Comparison of ENCODE assay signal across 1 fruit fly cellular context in the genomic region with DNA sequence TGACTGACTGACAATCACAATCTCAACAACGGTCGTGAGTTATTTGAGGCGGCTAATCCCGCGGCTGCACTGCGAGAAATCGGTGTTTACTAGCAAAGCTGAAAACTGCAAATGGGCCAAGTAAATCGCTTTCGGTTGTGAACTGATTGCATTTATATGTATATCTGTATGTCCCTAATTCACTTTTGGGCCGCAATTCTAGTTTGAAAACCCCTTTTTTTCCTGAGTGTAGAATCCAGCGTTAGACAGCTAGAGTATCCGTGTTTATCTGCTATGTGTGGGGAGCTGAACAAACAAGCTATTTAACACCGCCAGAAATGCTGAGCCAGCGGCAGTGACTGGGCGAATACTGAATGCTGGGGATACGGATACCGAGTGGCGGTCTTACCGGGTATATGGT.
TF ChIP-seq lines count a peak whose summit lies in the region.

No protein-coding gene starts in this region.

TF ChIP-seq in whole organism, embryonic, 481 proteins besides CTCF, POLR2A, EP300 and RAD21 (continued from another document and continues in another):
- TF ChIP-seq onecut (GFP tag; IDR thresholded peaks at IDR 0.05; lab: Robert Waterston, UW) (peak; percentile 72), phol (tag; optimal IDR thresholded peaks at IDR 0.05; lab: Kevin White, UChicago) (peak; percentile 74), stwl (tag; optimal IDR thresholded peaks at IDR 0.05; lab: Kevin White, UChicago) (peak; percentile 21), CG7271 (tag; optimal IDR thresholded peaks at IDR 0.05; lab: Kevin White, UChicago) (no peak), CG7372 (GFP tag; IDR thresholded peaks at IDR 0.05; lab: Robert Waterston, UW) (peak; percentile 68; the same call in 1 of the 2 replicates), schlank (tag; optimal IDR thresholded peaks at IDR 0.05; lab: Kevin White, UChicago) (peak; percentile 34), CG14050 (GFP tag; IDR thresholded peaks at IDR 0.05; lab: Robert Waterston, UW) (peak; percentile 53), eyg (GFP tag; optimal IDR thresholded peaks at IDR 0.05; lab: Kevin White, UChicago) (peak; percentile 66), tin (GFP tag; optimal IDR thresholded peaks at IDR 0.05; lab: Kevin White, UChicago) (peak; percentile 89), psq (GFP tag; optimal IDR thresholded peaks at IDR 0.05; lab: Kevin White, UChicago) (peak; percentile 45), odd (GFP tag; optimal IDR thresholded peaks at IDR 0.05; lab: Kevin White, UChicago) (peak; percentile 50), sqz (GFP tag; optimal IDR thresholded peaks at IDR 0.05; lab: Kevin White, UChicago) (peak; percentile 44), Dbx (GFP tag; IDR thresholded peaks at IDR 0.05; lab: Robert Waterston, UW) (no peak; the same call in 1 of the 3 replicates), CG4707 (GFP tag; optimal IDR thresholded peaks at IDR 0.05; lab: Kevin White, UChicago) (peak; percentile 66), Oaz (GFP tag; IDR thresholded peaks at IDR 0.05; lab: Robert Waterston, UW) (peak; percentile 64), Awh (GFP tag; IDR thresholded peaks at IDR 0.05; lab: Robert Waterston, UW) (peak; percentile 78), cg (GFP tag; optimal IDR thresholded peaks at IDR 0.05; lab: Kevin White, UChicago) (no peak), exex (tag; optimal IDR thresholded peaks at IDR 0.05; lab: Kevin White, UChicago) (no peak), D19A (tag; optimal IDR thresholded peaks at IDR 0.05; lab: Kevin White, UChicago) (peak; percentile 68), bcd (GFP tag; optimal IDR thresholded peaks at IDR 0.05; lab: Kevin White, UChicago) (peak; percentile 70), eve (GFP tag; optimal IDR thresholded peaks at IDR 0.05; lab: Kevin White, UChicago) (peak in 1 of 2 experiments; percentile 89), Jarid2 (GFP tag; optimal IDR thresholded peaks at IDR 0.05; lab: Kevin White, UChicago) (peak; percentile 58), gem (tag; optimal IDR thresholded peaks at IDR 0.05; lab: Kevin White, UChicago) (peak; percentile 93), CG16863 (GFP tag; optimal IDR thresholded peaks at IDR 0.05; lab: Kevin White, UChicago) (peak; percentile 90), CG5953 (GFP tag; IDR thresholded peaks at IDR 0.05; lab: Robert Waterston, UW) (peak; percentile 85), sna (GFP tag; IDR thresholded peaks at IDR 0.05; lab: Robert Waterston, UW; ENCODE audit: partially characterized antibody) (no peak), ham (GFP tag; IDR thresholded peaks at IDR 0.05; lab: Robert Waterston, UW) (peak; percentile 65; the same call in 1 of the 2 replicates), CG7357 (GFP tag; IDR thresholded peaks at IDR 0.05; lab: Robert Waterston, UW) (peak; percentile 71; the same call in 2 of the 3 replicates), wor (GFP tag; IDR thresholded peaks at IDR 0.05; lab: Robert Waterston, UW) (peak; percentile 66), rib (GFP tag; IDR thresholded peaks at IDR 0.05; lab: Robert Waterston, UW) (no peak), dpn (GFP tag; optimal IDR thresholded peaks at IDR 0.05; lab: Kevin White, UChicago) (peak; percentile 83 to 85), CG7963 (GFP tag; IDR thresholded peaks at IDR 0.05; lab: Robert Waterston, UW; ENCODE audit: partially characterized antibody) (no peak), slbo (GFP tag; IDR thresholded peaks at IDR 0.05; lab: Robert Waterston, UW) (peak; percentile 85), Bgb (GFP tag; IDR thresholded peaks at IDR 0.05; lab: Robert Waterston, UW; ENCODE audit: partially characterized antibody) (no peak), Hand (GFP tag; optimal IDR thresholded peaks at IDR 0.05; lab: Kevin White, UChicago) (no peak), CG7928 (GFP tag; optimal IDR thresholded peaks at IDR 0.05; lab: Kevin White, UChicago) (no peak), ara (GFP tag; IDR thresholded peaks at IDR 0.05; lab: Robert Waterston, UW) (peak; percentile 93), CG31224 (GFP tag; IDR thresholded peaks at IDR 0.05; lab: Robert Waterston, UW) (peak; percentile 78), CG8290 (GFP tag; optimal IDR thresholded peaks at IDR 0.05; lab: Kevin White, UChicago) (peak; percentile 87), CG8290 (tag; optimal IDR thresholded peaks at IDR 0.05; lab: Kevin White, UChicago) (peak in 1 of 2 experiments; percentile 55), CG13123 (GFP tag; optimal IDR thresholded peaks at IDR 0.05; lab: Kevin White, UChicago) (peak; percentile 65), CG32772 (GFP tag; IDR thresholded peaks at IDR 0.05; lab: Robert Waterston, UW) (peak; percentile 88), cad (GFP tag; optimal IDR thresholded peaks at IDR 0.05; lab: Kevin White, UChicago) (no peak), gt (GFP tag; IDR thresholded peaks at IDR 0.05; lab: Robert Waterston, UW) (peak; percentile 76), CG15696 (tag; optimal IDR thresholded peaks at IDR 0.05; lab: Kevin White, UChicago) (peak; percentile 87), CG3995 (GFP tag; optimal IDR thresholded peaks at IDR 0.05; lab: Kevin White, UChicago) (no peak), Hmx (GFP tag; optimal IDR thresholded peaks at IDR 0.05; lab: Kevin White, UChicago) (peak; percentile 55), Hey (tag; optimal IDR thresholded peaks at IDR 0.05; lab: Kevin White, UChicago) (no peak), tna (GFP tag; IDR thresholded peaks at IDR 0.05; lab: Robert Waterston, UW; ENCODE audit: partially characterized antibody) (no peak), CG4424 (GFP tag; optimal IDR thresholded peaks at IDR 0.05; lab: Kevin White, UChicago) (peak; percentile 80), Dfd (GFP tag; optimal IDR thresholded peaks at IDR 0.05; lab: Kevin White, UChicago) (no peak), Blimp-1 (GFP tag; optimal IDR thresholded peaks at IDR 0.05; lab: Kevin White, UChicago) (peak; percentile 78), wdn (GFP tag; IDR thresholded peaks at IDR 0.05; lab: Robert Waterston, UW) (peak; percentile 68), CG9727 (GFP tag; optimal IDR thresholded peaks at IDR 0.05; lab: Kevin White, UChicago) (peak; percentile 87), hkb (optimal IDR thresholded peaks at IDR 0.05; lab: Kevin White, UChicago) (no peak), hkb (GFP tag; IDR thresholded peaks at IDR 0.05; lab: Robert Waterston, UW) (peak; percentile 81), CG11085 (GFP tag; IDR thresholded peaks at IDR 0.05; lab: Robert Waterston, UW) (peak; percentile 76), run (tag; optimal IDR thresholded peaks at IDR 0.05; lab: Kevin White, UChicago) (peak; percentile 68), pho (GFP tag; optimal IDR thresholded peaks at IDR 0.05; lab: Kevin White, UChicago) (peak; percentile 0), salm (tag; optimal IDR thresholded peaks at IDR 0.05; lab: Kevin White, UChicago) (peak; percentile 48), CG17385 (GFP tag; optimal IDR thresholded peaks at IDR 0.05; lab: Kevin White, UChicago) (peak; percentile 75), CG18764 (GFP tag; optimal IDR thresholded peaks at IDR 0.05; lab: Kevin White, UChicago) (peak; percentile 64), dan (GFP tag; IDR thresholded peaks at IDR 0.05; lab: Robert Waterston, UW) (peak; percentile 89), CoRest (tag; optimal IDR thresholded peaks at IDR 0.05; lab: Kevin White, UChicago) (peak; percentile 81), Med (GFP tag; lab: Kevin White, UChicago) (peak; percentile 96), pfk (GFP tag; optimal IDR thresholded peaks at IDR 0.05; lab: Kevin White, UChicago) (no peak), Drgx (GFP tag; IDR thresholded peaks at IDR 0.05; lab: Robert Waterston, UW) (peak; percentile 74), usp (GFP tag; optimal IDR thresholded peaks at IDR 0.05; lab: Kevin White, UChicago) (no peak), CG6813 (GFP tag; optimal IDR thresholded peaks at IDR 0.05; lab: Kevin White, UChicago) (peak; percentile 59), CG3726 (GFP tag; IDR thresholded peaks at IDR 0.05; lab: Robert Waterston, UW) (peak; percentile 73; the same call in 2 of the 3 replicates), unc-4 (GFP tag; IDR thresholded peaks at IDR 0.05; lab: Robert Waterston, UW; ENCODE audit: partially characterized antibody) (no peak), sim (GFP tag; IDR thresholded peaks at IDR 0.05; lab: Robert Waterston, UW) (peak; percentile 82), Dek (tag; optimal IDR thresholded peaks at IDR 0.05; lab: Kevin White, UChicago) (peak; percentile 71), fd102C (GFP tag; optimal IDR thresholded peaks at IDR 0.05; lab: Kevin White, UChicago) (peak; percentile 81), crc (GFP tag; optimal IDR thresholded peaks at IDR 0.05; lab: Kevin White, UChicago) (peak; percentile 82), Sin3A (optimal IDR thresholded peaks at IDR 0.05; lab: Kevin White, UChicago) (no peak), lmd (GFP tag; IDR thresholded peaks at IDR 0.05; lab: Robert Waterston, UW) (peak; percentile 81), Gug (GFP tag; IDR thresholded peaks at IDR 0.05; lab: Robert Waterston, UW) (peak; percentile 86), pita (GFP tag; optimal IDR thresholded peaks at IDR 0.05; lab: Kevin White, UChicago) (no peak), CG1024 (GFP tag; IDR thresholded peaks at IDR 0.05; lab: Robert Waterston, UW) (peak; percentile 85), CG12299 (tag; optimal IDR thresholded peaks at IDR 0.05; lab: Kevin White, UChicago) (peak; percentile 1), dmrt11E (tag; optimal IDR thresholded peaks at IDR 0.05; lab: Kevin White, UChicago) (peak; percentile 92), CG12104 (GFP tag; optimal IDR thresholded peaks at IDR 0.05; lab: Kevin White, UChicago) (peak; percentile 65), Sox100B (GFP tag; optimal IDR thresholded peaks at IDR 0.05; lab: Kevin White, UChicago) (peak; percentile 68), nom (GFP tag; optimal IDR thresholded peaks at IDR 0.05; lab: Kevin White, UChicago) (no peak), CG14860 (GFP tag; IDR thresholded peaks at IDR 0.05; lab: Robert Waterston, UW; ENCODE audit: partially characterized antibody) (no peak), pan (optimal IDR thresholded peaks at IDR 0.05; lab: Kevin White, UChicago) (no peak), pan (GFP tag; optimal IDR thresholded peaks at IDR 0.05 in 1 of 2, IDR thresholded peaks at IDR 0.05 in 1 of 2) (peak in 1 of 2 experiments; percentile 68), slp2 (GFP tag; optimal IDR thresholded peaks at IDR 0.05; lab: Kevin White, UChicago) (peak; percentile 94), fd64A (GFP tag; optimal IDR thresholded peaks at IDR 0.05; lab: Kevin White, UChicago) (peak; percentile 61), CG6854 (GFP tag; optimal IDR thresholded peaks at IDR 0.05; lab: Kevin White, UChicago) (no peak), CG2120 (GFP tag; optimal IDR thresholded peaks at IDR 0.05; lab: Kevin White, UChicago) (peak; percentile 78), ranshi (GFP tag; IDR thresholded peaks at IDR 0.05; lab: Robert Waterston, UW) (peak; percentile 85), gce (GFP tag; IDR thresholded peaks at IDR 0.05; lab: Robert Waterston, UW) (peak; percentile 75; the same call in 2 of the 3 replicates), Oli (tag; optimal IDR thresholded peaks at IDR 0.05; lab: Kevin White, UChicago) (peak; percentile 87), CG6654 (GFP tag; optimal IDR thresholded peaks at IDR 0.05; lab: Kevin White, UChicago) (no peak), CG8388 (GFP tag; optimal IDR thresholded peaks at IDR 0.05; lab: Kevin White, UChicago) (peak; percentile 86), CG18262 (tag; optimal IDR thresholded peaks at IDR 0.05; lab: Kevin White, UChicago) (peak; percentile 83), CG32767 (GFP tag; IDR thresholded peaks at IDR 0.05; lab: Robert Waterston, UW) (peak; percentile 72; the same call in 1 of the 2 replicates), bab2 (GFP tag; optimal IDR thresholded peaks at IDR 0.05; lab: Kevin White, UChicago) (peak; percentile 76), Six4 (GFP tag; optimal IDR thresholded peaks at IDR 0.05; lab: Kevin White, UChicago) (peak; percentile 80), maf-S (GFP tag; optimal IDR thresholded peaks at IDR 0.05; lab: Kevin White, UChicago) (peak; percentile 62), jigr1 (GFP tag; IDR thresholded peaks at IDR 0.05; lab: Robert Waterston, UW) (peak; percentile 54; the same call in 1 of the 3 replicates), CG12236 (GFP tag; optimal IDR thresholded peaks at IDR 0.05; lab: Kevin White, UChicago) (peak; percentile 71), Deaf1 (tag; optimal IDR thresholded peaks at IDR 0.05; lab: Kevin White, UChicago) (peak; percentile 6), sisA (GFP tag; IDR thresholded peaks at IDR 0.05; lab: Robert Waterston, UW) (peak; percentile 88), CG34422 (GFP tag; IDR thresholded peaks at IDR 0.05; lab: Robert Waterston, UW) (peak; percentile 82; the same call in 2 of the 3 replicates), chif (GFP tag; optimal IDR thresholded peaks at IDR 0.05; lab: Kevin White, UChicago) (peak; percentile 93 to 94), Stat92E (GFP tag; optimal IDR thresholded peaks at IDR 0.05; lab: Kevin White, UChicago) (peak in 1 of 3 experiments; percentile 12), CG2199 (GFP tag; IDR thresholded peaks at IDR 0.05; lab: Robert Waterston, UW) (peak; percentile 83; the same call in 2 of the 3 replicates), zfh1 (GFP tag; IDR thresholded peaks at IDR 0.05; lab: Robert Waterston, UW) (peak; percentile 95), dysf (GFP tag; IDR thresholded peaks at IDR 0.05; lab: Robert Waterston, UW) (peak; percentile 80), CG8089 (GFP tag; optimal IDR thresholded peaks at IDR 0.05; lab: Kevin White, UChicago) (peak; percentile 93), ssp (GFP tag; IDR thresholded peaks at IDR 0.05; lab: Robert Waterston, UW) (peak; percentile 71), CG15514 (GFP tag; optimal IDR thresholded peaks at IDR 0.05; lab: Kevin White, UChicago) (no peak), CG11560 (tag; IDR thresholded peaks at IDR 0.05; lab: Robert Waterston, UW) (peak; percentile 46; the same call in 1 of the 3 replicates), vnd (GFP tag; IDR thresholded peaks at IDR 0.05; lab: Robert Waterston, UW; ENCODE audit: partially characterized antibody) (no peak), tup (GFP tag; optimal IDR thresholded peaks at IDR 0.05; lab: Kevin White, UChicago) (peak; percentile 25), Mrtf (GFP tag; IDR thresholded peaks at IDR 0.05; lab: Robert Waterston, UW) (peak; percentile 66; the same call in 2 of the 3 replicates), tgo (GFP tag; IDR thresholded peaks at IDR 0.05; lab: Robert Waterston, UW) (peak; percentile 71), CG10274 (GFP tag; optimal IDR thresholded peaks at IDR 0.05; lab: Kevin White, UChicago) (no peak), aop (GFP tag; IDR thresholded peaks at IDR 0.05; lab: Robert Waterston, UW) (0 out of 2 replicates have a peak, but pooled peaks have one; percentile 39), YL-1 (GFP tag; optimal IDR thresholded peaks at IDR 0.05; lab: Kevin White, UChicago) (no peak), Lim3 (GFP tag; IDR thresholded peaks at IDR 0.05; lab: Robert Waterston, UW) (peak; percentile 60; the same call in 1 of the 2 replicates), fd96Cb (tag; optimal IDR thresholded peaks at IDR 0.05; lab: Kevin White, UChicago) (peak; percentile 84)
